Fruit fly (Drosophila melanogaster): ENCODE data around the gene CG6951.

dm6 chr3L:20193748-20194058 lies 47.4 kb upstream of the CG6951 start:
- TF ChIP-seq pan (optimal IDR thresholded peaks at IDR 0.05) (no peak), Dll (optimal IDR thresholded peaks at IDR 0.05) (no peak), EcR (GFP tag; optimal IDR thresholded peaks at IDR 0.05) (no peak)

Data from whole organism.